Fruit fly (Drosophila melanogaster): ENCODE measurements around the gene GC2.

DNA sequence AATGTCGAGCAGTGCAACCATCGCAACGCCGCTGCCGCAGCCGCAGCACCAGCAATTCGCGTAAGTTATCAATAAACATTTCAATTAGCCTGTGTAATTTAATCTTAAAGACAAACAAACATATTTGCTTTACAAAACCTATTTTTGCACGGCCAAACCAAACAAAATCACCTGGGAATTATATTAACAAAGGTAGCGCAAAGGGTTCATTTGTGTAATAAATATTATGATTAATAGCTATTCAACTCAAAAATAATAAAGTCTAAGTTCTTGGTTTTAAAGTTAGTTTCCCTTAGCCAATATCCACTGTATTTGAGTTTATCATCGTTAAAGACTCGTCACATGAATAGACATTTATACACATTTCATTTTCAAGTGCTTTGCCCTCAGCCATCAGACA, 2.3 kb upstream of the GC2 start:
- TF ChIP-seq OdsH (GFP tag; optimal IDR thresholded peaks at IDR 0.05) = no peak
- no peak for TF ChIP-seq dmrt93B (GFP tag; optimal IDR thresholded peaks at IDR 0.05)
- no peak for TF ChIP-seq usp (GFP tag; optimal IDR thresholded peaks at IDR 0.05)
- peak; percentile 5 for TF ChIP-seq ey (GFP tag; optimal IDR thresholded peaks at IDR 0.05)
- no peak for TF ChIP-seq psq (GFP tag; optimal IDR thresholded peaks at IDR 0.05)
- no peak for TF ChIP-seq h (GFP tag; optimal IDR thresholded peaks at IDR 0.05)
- TF ChIP-seq pan (optimal IDR thresholded peaks at IDR 0.05) = no peak
- TF ChIP-seq lola (GFP tag; optimal IDR thresholded peaks at IDR 0.05) = no peak
- TF ChIP-seq GATAd (GFP tag; optimal IDR thresholded peaks at IDR 0.05) = no peak
- no peak for TF ChIP-seq dl (GFP tag; optimal IDR thresholded peaks at IDR 0.05; ENCODE audit: insufficient read depth in 1 of 2, partially characterized antibody in 2 of 2)
- no peak for TF ChIP-seq rgr (GFP tag; optimal IDR thresholded peaks at IDR 0.05)
